Fruit fly (Drosophila melanogaster) whole organism: ENCODE results near the gene CG2225.

Source experiments
- CG8478 ChIP-seq: fragments of >200 bp; optimal IDR thresholded peaks from 2 replicates; lab custom pipeline; 2018; ENCODE audit warnings: inconsistent platforms
- Dll ChIP-seq: fragments of >200 bp; optimal IDR thresholded peaks from 2 replicates; lab custom pipeline; 2017
- EcR ChIP-seq, 2 experiments: fragments of >200 bp; optimal IDR thresholded peaks; 2 replicates each; lab custom pipeline; 2017; ENCODE audit warnings: missing biosample characterization in 2 of 2, missing genetic modification characterization in 2 of 2, missing genetic modification reagents in 2 of 2
- pan ChIP-seq: fragments of >200 bp; optimal IDR thresholded peaks from 2 replicates; lab custom pipeline; 2017
- psq ChIP-seq: fragments of >200 bp; optimal IDR thresholded peaks from 2 replicates; lab custom pipeline; 2017
- usp ChIP-seq: fragments of >200 bp; optimal IDR thresholded peaks from 2 replicates; lab custom pipeline; 2017; ENCODE audit warnings: missing biosample characterization, missing genetic modification characterization, mixed read lengths

DNA sequence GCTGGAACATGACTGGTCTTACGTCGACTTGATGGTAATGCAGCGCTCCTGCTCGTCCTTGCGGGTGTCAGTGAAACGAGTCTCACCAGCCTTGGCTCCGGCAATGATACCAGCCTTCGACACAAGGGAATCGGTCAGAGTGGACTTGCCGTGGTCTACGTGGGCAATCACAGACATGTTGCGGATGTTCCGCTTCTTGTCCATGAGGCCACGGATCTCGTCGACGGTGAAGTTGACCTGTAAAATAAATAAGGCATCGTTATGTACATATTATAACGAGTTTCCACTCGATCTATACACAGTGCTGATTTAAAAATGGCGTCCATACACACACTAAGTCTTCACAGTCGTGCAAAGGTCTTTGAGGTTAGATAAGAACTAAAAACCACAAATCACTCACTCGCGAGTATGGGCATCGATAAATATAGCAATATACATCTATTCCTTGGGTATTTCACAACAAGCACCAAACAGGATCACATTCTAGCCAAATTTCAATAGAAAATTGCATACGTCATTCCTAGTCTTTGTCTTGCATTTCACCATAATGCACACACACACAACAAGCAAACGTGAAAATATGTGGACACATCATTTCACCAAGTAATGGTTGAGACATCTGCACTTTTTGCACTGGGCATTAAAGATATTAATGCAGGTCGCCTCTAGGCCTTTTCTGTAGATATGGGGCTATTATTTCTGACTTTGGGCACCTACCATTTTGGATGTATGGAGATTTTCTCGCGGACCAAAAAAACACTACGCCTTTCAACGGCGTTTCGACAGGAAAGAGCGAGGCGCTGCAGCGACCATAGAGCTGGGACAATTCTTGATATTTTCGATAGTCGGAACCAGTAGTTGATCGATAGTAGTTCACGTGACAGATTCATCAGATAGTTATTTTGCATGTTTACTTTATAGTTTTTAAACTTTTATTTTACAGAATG lies 4.3 kb upstream of the CG2225 start, which contains the start of gene eEF2:
- TF ChIP-seq psq (no peak), CG8478 (lab: Kevin White, UChicago) (no peak), usp (no peak), pan (no peak), EcR (GFP tag; optimal IDR thresholded peaks at IDR 0.05; lab: Kevin White, UChicago) (no peak), Dll (lab: Kevin White, UChicago) (no peak)
